Worm (Caenorhabditis elegans): ENCODE data around the gene F13H6.5.

- no peak for TF ChIP-seq ama-1 (optimal IDR thresholded peaks at IDR 0.05)
- no peak for TF ChIP-seq pes-1 (GFP tag; IDR thresholded peaks at IDR 0.05)
- no peak for TF ChIP-seq F13C5.2 (tag; optimal IDR thresholded peaks at IDR 0.05)
- no peak for TF ChIP-seq ets-7 (tag; optimal IDR thresholded peaks at IDR 0.05)
- no peak for TF ChIP-seq hmbx-1 (tag; optimal IDR thresholded peaks at IDR 0.05)
- TF ChIP-seq tra-4 (tag; optimal IDR thresholded peaks at IDR 0.05) = no peak
- no peak for TF ChIP-seq scrt-1 (GFP tag; IDR thresholded peaks at IDR 0.05)
- TF ChIP-seq ceh-13 (GFP tag; optimal IDR thresholded peaks at IDR 0.05) = no peak
- no peak for TF ChIP-seq hmg-4 (GFP tag; optimal IDR thresholded peaks at IDR 0.05)
- TF ChIP-seq hnd-1 (tag; optimal IDR thresholded peaks at IDR 0.05) = no peak
- TF ChIP-seq B0310.2 (tag; optimal IDR thresholded peaks at IDR 0.05) = no peak
- TF ChIP-seq aly-1 (tag; optimal IDR thresholded peaks at IDR 0.05) = no peak
- no peak for TF ChIP-seq sea-1 (GFP tag; conservative IDR thresholded peaks at IDR 0.05)
Measured at ce11 chrV:6364806-6365205, 9.9 kb downstream of the F13H6.5 start.
